Worm (Caenorhabditis elegans) whole organism, dauer: ENCODE measurements around the gene ruvb-2.

ENCODE experiments used
- unc-62 ChIP-seq: sonication (generic microtip); optimal IDR thresholded peaks from 2 replicates; lab custom pipeline; 2017; ENCODE audit warnings: missing biosample characterization, missing genetic modification reagents, missing genetic modification characterization

The ruvb-2 gene

DNA sequence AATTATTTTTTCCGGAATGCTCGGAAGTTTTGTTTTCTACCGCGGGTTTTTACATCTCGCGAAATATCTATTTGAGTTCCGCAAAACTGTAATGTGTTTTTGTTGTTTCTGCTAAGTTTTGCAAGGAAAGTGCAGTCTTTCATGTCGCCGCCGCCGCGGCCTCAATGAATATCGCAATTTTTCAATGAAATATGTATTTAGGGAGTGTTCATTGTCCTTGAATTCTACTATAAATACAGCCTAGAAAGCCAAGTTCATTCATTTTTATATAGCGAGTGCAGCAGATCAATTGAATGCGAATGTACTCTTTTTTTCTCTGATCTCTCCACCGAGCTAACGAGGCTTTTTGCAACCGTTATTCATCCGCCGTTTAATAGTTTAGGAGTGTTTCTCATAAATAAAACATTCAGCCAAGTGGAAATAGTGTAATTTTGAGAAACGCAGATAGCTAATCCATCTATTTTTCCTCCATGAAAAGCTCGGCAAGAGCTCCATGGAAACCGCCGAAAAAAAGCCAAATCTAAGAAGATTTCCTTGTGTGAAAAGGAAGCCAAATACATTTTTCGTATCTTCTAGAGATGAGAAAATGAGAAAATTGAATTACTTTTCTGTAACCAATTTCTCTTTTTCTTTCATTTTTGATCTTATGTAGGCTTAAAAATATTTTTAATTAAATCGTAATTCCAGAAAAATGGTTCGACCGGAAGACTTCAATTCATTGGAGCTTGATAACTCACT, 6.2 kb downstream of the ruvb-2 start, which contains the start of gene T22D1.3:
TSS of gene T22D1.3 (plus strand) at position 688 of the 738 bp plus-strand sequence.
- no peak for TF ChIP-seq unc-62

DNA sequence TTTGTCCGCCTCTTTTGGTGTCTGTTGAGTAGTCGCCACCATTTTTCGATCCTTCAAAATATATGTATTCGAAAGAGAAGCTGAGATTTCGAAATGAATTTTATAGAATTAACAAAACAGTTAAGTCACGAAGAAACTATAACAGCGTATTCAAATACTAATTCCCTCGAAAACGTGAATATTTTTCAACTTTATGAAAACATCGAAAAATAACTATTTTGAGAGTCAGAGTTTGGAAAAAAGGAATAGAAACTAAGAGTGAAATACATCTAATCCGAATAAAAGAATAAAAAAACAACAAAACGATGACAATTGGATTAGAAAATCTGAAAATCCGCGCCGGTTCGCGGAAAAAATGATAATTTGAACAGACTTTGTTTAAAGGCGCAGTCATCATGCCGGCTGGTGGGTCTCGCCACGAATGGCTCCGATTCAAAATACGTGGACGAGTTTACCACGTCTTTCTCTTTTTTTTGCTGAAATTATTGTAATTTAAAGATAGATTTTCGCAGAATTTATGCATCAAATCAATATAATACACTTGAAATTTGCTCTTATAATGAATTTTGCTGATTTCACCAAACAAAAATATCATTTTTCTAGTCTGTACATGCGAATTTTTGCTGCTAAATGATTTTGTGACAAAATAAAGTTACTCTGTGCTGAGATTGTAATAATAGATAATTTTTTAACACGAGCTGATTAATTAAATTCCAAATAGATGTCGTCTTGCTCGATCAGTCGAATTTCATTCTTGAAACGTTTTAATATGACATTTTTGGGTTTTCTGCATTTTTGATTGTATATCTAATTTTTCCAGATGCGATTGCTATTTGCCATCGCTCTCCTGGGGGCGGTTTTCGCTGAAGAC, 9.1 kb downstream of the ruvb-2 start, which contains the start of the genes rpn-1 and ribo-1:
TSS of gene rpn-1 (minus strand) at position 51 of the 871 bp plus-strand sequence.
TSS of gene ribo-1 (plus strand) at position 821 of the 871 bp plus-strand sequence.
- no peak for TF ChIP-seq unc-62

- no peak for TF ChIP-seq unc-62
Observed at ce11 chrIV:6907487-6907886, 11.7 kb downstream of the ruvb-2 start.

DNA sequence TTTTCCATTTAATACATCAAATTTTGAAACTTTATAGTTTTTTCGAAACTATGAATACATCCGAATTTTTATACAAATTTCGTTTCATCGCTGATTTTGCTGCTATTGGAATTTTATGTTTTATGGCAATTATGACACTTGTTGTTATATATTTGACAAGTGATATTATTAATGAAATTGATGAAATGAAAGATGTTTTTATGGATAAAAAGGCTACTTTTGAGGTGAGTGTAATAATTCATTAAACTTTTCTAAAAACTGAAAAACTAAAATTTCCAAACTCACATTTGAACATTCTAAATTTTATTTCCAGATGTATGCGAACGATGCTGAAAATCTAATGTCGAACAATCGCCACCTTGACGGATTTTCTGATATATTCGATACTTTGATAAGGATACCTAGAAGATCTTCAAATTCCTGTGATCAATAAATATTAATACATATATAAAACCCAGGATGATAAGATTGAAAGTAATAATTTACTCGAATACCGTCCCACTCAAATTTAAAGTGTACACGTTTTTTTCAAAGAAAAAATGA, 13.2 kb downstream of the ruvb-2 start, which contains the start of the genes T22D1.17 and T22D1.8:
TSS of gene T22D1.17 (plus strand) at position 51 of the 543 bp plus-strand sequence.
TSS of gene T22D1.8 (minus strand) at position 402 of the 543 bp plus-strand sequence.
- no peak for TF ChIP-seq unc-62

ce11 chrIV:6905428-6905827, 13.8 kb downstream of the ruvb-2 start:
- no peak for TF ChIP-seq unc-62

ce11 chrIV:6904606-6905005, 14.6 kb downstream of the ruvb-2 start:
- TF ChIP-seq unc-62 = no peak

DNA sequence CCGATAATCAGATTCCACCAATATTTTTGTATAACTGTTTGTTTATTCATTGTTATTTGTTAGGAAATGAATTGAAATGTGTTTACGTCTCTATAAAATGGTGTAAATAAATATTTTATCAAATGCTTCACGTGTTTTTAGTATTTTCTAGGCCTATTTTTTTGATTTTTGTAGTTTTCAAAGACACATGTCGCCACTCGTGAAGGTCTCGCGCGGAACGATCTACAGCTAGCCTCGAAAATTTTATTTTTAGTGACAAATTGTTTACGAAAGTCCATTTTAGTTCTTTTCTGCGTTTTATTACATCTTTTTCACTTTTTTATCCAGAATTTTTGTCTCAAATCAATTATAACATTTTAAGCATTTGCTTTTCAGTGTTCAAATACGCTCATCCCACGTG, 15.6 kb downstream of the ruvb-2 start, which contains the start of gene T22D1.5:
TSS of gene T22D1.5 (plus strand) at position 376 of the 400 bp plus-strand sequence.
- no peak for TF ChIP-seq unc-62

DNA sequence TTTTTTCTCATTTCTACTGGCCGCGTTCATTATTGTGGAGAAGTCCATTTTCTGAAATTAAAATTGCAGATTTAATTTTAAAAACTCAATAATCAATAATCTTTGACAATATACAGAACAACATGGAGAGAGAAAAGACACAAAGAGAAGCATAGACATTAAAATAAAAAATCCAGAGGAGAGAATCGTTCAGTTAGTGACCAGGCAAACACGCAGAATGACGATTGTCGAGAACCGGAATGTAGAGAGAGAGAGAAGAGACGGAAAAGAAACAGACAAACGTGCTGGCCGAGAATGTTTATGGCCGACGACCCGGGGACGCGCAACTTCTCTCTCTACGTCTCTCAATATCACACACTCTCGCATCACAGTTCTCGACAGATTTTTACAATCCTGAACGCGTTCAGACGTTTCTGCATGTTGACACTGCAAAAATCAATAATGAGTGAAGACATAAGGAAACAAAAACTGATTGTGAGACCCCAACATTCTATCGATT, 31.6 kb downstream of the ruvb-2 start, which contains the start of the genes T05A12.3 and T05A12.4:
TSS of gene T05A12.3 (minus strand) at position 51 of the 499 bp plus-strand sequence.
TSS of gene T05A12.4 (plus strand) at position 348 of the 499 bp plus-strand sequence.
- TF ChIP-seq unc-62 = no peak

DNA sequence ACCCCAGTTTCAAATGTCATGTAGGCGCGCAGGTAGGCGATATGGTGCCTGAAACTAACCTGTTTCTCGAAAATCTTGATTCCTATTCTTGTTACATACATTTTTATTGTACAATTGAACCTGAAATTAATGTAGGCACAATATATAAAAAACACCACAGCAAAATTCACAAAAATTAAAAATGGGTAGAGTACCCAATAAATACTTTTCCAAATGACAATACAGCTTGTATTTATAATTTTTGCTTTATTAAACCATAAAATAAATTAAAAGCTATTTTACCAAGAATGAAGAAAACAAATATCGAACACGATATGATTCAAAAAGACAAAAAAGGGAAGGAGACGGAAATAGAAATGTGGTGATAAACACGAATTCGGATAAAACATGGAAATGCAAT, 35.9 kb downstream of the ruvb-2 start, which contains the start of gene tre-2:
TSS of gene tre-2 (minus strand) at position 101 of the 400 bp plus-strand sequence.
- TF ChIP-seq unc-62 = no peak

ce11 chrIV:6881183-6881582, 38.0 kb downstream of the ruvb-2 start:
- TF ChIP-seq unc-62 = no peak

DNA sequence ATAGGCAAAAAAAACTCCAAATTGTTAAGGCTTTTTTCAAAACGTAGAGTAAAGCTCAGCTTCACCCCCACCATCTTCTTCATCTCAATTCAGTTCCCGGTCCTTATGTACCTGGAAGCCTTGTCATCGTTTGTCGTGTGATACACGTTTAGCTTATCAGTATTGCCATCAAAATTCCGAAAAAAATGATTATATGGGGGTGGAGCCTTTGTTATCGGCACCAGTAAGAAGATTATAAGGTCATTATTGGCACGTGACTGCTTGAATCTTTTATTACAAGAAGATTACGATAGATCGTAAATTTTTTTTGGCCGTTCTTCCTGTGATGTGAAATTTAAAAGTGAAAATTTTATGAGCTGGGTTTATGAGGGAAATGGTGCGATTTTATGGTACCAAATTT, 38.8 kb downstream of the ruvb-2 start:
- TF ChIP-seq unc-62 = no peak

ce11 chrIV:6879666-6880210, 39.5 kb downstream of the ruvb-2 start:
- TF ChIP-seq unc-62 = no peak

DNA sequence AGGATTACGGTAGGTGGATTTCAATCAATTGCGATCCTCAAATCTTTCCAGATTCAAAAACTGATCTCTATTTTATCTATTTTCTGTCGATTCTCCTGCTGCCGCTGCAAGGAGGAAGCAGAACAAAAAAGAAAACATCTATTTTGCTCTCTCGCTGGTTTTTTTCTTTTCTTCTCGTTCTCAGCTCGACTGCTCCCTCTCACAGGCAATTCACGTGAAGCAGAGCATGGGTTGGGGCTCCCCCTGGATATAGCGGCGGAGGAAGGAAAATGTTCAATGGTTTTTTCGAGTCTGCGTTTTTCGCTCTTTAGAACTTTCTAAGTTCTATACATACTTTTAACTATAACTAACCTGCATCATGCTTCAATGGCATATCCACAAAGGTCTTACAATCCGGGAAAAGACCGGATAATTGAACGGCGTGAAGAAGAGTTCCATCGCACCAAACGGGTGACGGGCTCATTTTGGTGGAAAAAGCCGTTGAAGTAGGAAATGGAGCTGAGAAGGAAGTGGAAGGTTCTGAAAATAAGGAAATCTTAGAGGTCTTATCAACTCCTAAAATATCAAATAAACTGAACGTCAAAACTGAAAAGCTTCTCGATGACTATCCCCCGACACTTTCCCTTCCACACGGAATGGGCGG, 40.2 kb downstream of the ruvb-2 start:
- TF ChIP-seq unc-62 = no peak

DNA sequence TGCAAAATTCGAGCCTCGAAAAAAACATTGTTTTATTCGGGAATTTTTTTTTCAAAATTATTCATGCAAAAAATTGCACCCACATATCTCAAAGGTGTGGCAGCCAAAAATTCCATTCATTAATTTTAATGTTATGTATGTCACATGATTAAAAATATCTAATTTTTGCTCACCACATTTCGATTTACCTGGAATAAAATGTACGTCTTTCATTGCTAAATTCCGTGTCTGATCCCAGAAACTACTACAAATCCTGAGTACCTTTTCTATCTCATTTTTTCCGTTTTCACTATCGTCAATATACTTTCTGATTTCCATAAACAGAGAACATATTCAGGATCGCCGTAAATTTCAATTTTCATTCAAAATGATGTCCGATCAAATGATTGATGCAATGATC, 46.2 kb downstream of the ruvb-2 start, which contains the start of gene srx-19:
TSS of gene srx-19 (plus strand) at position 301 of the 400 bp plus-strand sequence.
- no peak for TF ChIP-seq unc-62

- TF ChIP-seq unc-62 = no peak
Observed at ce11 chrIV:6867791-6868190, 51.4 kb downstream of the ruvb-2 start, which contains the start of gene srx-20. Gene srx-20, plus strand, starts transcription at chrIV:6868091.
